Fruit fly (Drosophila melanogaster) whole organism, adult: ENCODE results near the gene Mbs.

Experiments used
- CG7045 ChIP-seq: fragments of 200-800 bp; sonication (Bioruptor generic); optimal IDR thresholded peaks from 2 replicates; lab custom pipeline; 2017; ENCODE audit warnings: missing biosample characterization, mild to moderate bottlenecking, missing genetic modification characterization
- Crg-1 ChIP-seq: fragments of 200-800 bp; sonication (Bioruptor generic); optimal IDR thresholded peaks from 2 replicates; lab custom pipeline; 2016; ENCODE audit warnings: missing biosample characterization, missing genetic modification characterization

DNA sequence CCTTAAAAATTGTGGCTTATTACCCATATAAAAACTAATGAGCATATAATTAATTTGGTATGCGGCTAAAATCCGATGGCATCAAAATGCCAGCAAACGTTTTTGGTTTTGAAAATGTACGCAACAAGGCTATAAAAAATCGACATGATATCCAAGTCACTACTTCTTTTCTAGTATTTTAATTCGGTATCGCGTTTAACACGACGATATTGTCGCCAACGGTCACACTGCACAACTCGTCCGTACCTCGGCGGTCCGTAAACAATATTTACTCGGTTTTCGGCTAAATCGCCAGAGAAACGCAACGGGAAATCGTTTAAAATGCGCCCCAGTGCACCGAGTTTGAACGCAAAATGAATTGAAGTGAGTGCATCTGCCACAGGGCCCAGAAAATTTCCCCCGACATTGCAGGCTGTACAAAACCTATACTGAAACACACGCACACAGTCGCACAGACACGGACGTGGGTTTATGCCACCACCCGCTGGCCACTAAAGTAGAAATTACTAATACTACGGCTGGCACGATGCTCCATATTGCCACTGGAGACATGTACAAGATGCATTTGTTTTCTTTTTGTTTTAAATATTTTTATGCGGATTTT is 61.3 kb downstream of the Mbs start, which contains the start of gene Taf4:
- TF ChIP-seq CG7045 (no peak), Crg-1 (GFP tag; lab: Kevin White, UChicago) (no peak)
